Worm (Caenorhabditis elegans) whole organism, young adult: ENCODE data around the gene hmit-1.2.
A peak's percentile ranks its signal among the peaks of the same experiment; 100 is the strongest.

Source experiments
- B0035.1 ChIP-seq: sonication (generic microtip); optimal IDR thresholded peaks from 2 replicates; lab custom pipeline; 2016; ENCODE audit warnings: missing genetic modification characterization, mild to moderate bottlenecking, missing compliant biosample characterization, missing genotype, missing genetic modification reagents
- F23B12.7 ChIP-seq: sonication (generic microtip); optimal IDR thresholded peaks from 2 replicates; lab custom pipeline; 2017; ENCODE audit warnings: missing genetic modification characterization, mild to moderate bottlenecking, missing compliant biosample characterization, antibody characterized with exemption, moderate library complexity; ENCODE audit not compliant: insufficient read depth
- F39B2.1 ChIP-seq: fragments of 200-800 bp; sonication (Bioruptor generic); IDR thresholded peaks from 2 replicates; pipeline ENCODE4 v1.3.6; 2022; ENCODE audit warnings: missing genetic modification reagents, missing genetic modification characterization, missing compliant biosample characterization
- F52B5.7 ChIP-seq: sonication (generic microtip); optimal IDR thresholded peaks from 2 replicates; lab custom pipeline; 2016; ENCODE audit warnings: mild to moderate bottlenecking, missing genetic modification characterization, missing compliant biosample characterization
- F57C9.4 ChIP-seq: sonication (generic microtip); optimal IDR thresholded peaks from 2 replicates; lab custom pipeline; 2017; ENCODE audit warnings: mild to moderate bottlenecking, missing genetic modification characterization, missing compliant biosample characterization
- K12H6.12 ChIP-seq: fragments of 200-800 bp; sonication (Bioruptor generic); optimal IDR thresholded peaks from 2 replicates; lab custom pipeline; 2018; ENCODE audit warnings: mild to moderate bottlenecking, missing genetic modification characterization, missing compliant biosample characterization
- T26A5.8 ChIP-seq: sonication (generic microtip); optimal IDR thresholded peaks from 2 replicates; lab custom pipeline; 2016; ENCODE audit warnings: missing genetic modification characterization, missing compliant biosample characterization
- Y53F4B.3 ChIP-seq: fragments of 200-800 bp; sonication (Bioruptor generic); IDR thresholded peaks from 2 replicates; pipeline ENCODE4 v1.3.6; 2022; ENCODE audit warnings: missing genetic modification reagents, missing genetic modification characterization, missing compliant biosample characterization
- Y56A3A.18 ChIP-seq: fragments of 200-800 bp; sonication (Bioruptor generic); IDR thresholded peaks from 2 replicates; pipeline ENCODE4 v1.3.6; 2022; ENCODE audit warnings: missing genetic modification reagents, missing genetic modification characterization, missing compliant biosample characterization
- Y95B8A.8 ChIP-seq: fragments of 200-800 bp; sonication (Bioruptor generic); IDR thresholded peaks from 2 replicates; pipeline ENCODE4 v1.3.6; 2022; ENCODE audit warnings: missing genetic modification reagents, missing genetic modification characterization, missing compliant biosample characterization
- ama-1 ChIP-seq, 3 experiments: fragments of 150-350 bp in 1 of 3; sonication (generic microtip) in 2 of 3; optimal IDR thresholded peaks; 2 replicates each; lab custom pipeline; 2014 to 2018; ENCODE audit warnings: missing biosample characterization in 2 of 3, missing genetic modification characterization in 2 of 3, missing genetic modification reagents in 2 of 3
- attf-3 ChIP-seq: fragments of 200-800 bp; sonication (Bioruptor generic); conservative IDR thresholded peaks from 2 replicates; pipeline ENCODE4 v1.3.6; 2022; ENCODE audit warnings: missing genetic modification reagents, missing genetic modification characterization, missing compliant biosample characterization
- attf-5 ChIP-seq: fragments of 200-800 bp; sonication (Bioruptor generic); optimal IDR thresholded peaks from 2 replicates; lab custom pipeline; 2018; ENCODE audit warnings: mild to moderate bottlenecking, missing genetic modification characterization, missing compliant biosample characterization
- bed-2 ChIP-seq: fragments of 200-800 bp; sonication (Bioruptor generic); IDR thresholded peaks from 2 replicates; pipeline ENCODE4 v1.3.6; 2022; ENCODE audit warnings: missing genetic modification reagents, missing genetic modification characterization, missing compliant biosample characterization
- ccch-3 ChIP-seq: fragments of 200-800 bp; sonication (Bioruptor generic); optimal IDR thresholded peaks from 2 replicates; lab custom pipeline; 2018; ENCODE audit warnings: mild to moderate bottlenecking, missing genetic modification characterization, missing compliant biosample characterization
- cebp-1 ChIP-seq, 2 experiments: fragments of 200-800 bp in 1 of 2; sonication (Bioruptor generic) in 1 of 2; sonication (generic microtip) in 1 of 2; IDR thresholded peaks in 1 of 2; optimal IDR thresholded peaks in 1 of 2; 2 replicates each; pipeline versions ENCODE4 v1.3.6 to Lab custom; 2017 to 2022; ENCODE audit warnings: missing compliant biosample characterization in 2 of 2, missing genetic modification characterization in 2 of 2, mild to moderate bottlenecking in 1 of 2, missing genetic modification reagents in 1 of 2, moderate library complexity in 1 of 2
- ceh-100 ChIP-seq: fragments of 200-800 bp; sonication (Bioruptor generic); IDR thresholded peaks from 2 replicates; pipeline ENCODE4 v1.3.6; 2022; ENCODE audit warnings: missing genetic modification reagents, missing genetic modification characterization, missing compliant biosample characterization
- ceh-58 ChIP-seq: fragments of 200-800 bp; sonication (Bioruptor generic); IDR thresholded peaks from 2 replicates; pipeline ENCODE4 v1.3.6; 2022; ENCODE audit warnings: missing genetic modification characterization, missing compliant biosample characterization
- chd-7 ChIP-seq: sonication (generic microtip); optimal IDR thresholded peaks from 2 replicates; lab custom pipeline; 2016; ENCODE audit warnings: mild to moderate bottlenecking, missing genetic modification characterization, moderate library complexity, missing compliant biosample characterization
- die-1 ChIP-seq: sonication (generic microtip); optimal IDR thresholded peaks from 2 replicates; lab custom pipeline; 2016; ENCODE audit warnings: missing genotype, mild to moderate bottlenecking, missing genetic modification characterization, missing compliant biosample characterization
- dpff-1 ChIP-seq: sonication (generic microtip); optimal IDR thresholded peaks from 2 replicates; lab custom pipeline; 2017; ENCODE audit warnings: mild to moderate bottlenecking, missing genetic modification characterization, missing compliant biosample characterization
- dpl-1 ChIP-seq: fragments of 150-350 bp; optimal IDR thresholded peaks from 2 replicates; lab custom pipeline; 2014; ENCODE audit warnings: missing biosample characterization, missing genetic modification reagents, missing genetic modification characterization
- efl-1 ChIP-seq: fragments of 150-350 bp; optimal IDR thresholded peaks from 2 replicates; lab custom pipeline; 2014; ENCODE audit warnings: missing biosample characterization, missing genetic modification reagents, missing genetic modification characterization
- egl-18 ChIP-seq: fragments of 200-800 bp; sonication (Bioruptor generic); IDR thresholded peaks from 2 replicates; pipeline ENCODE4 v1.3.6; 2022; ENCODE audit warnings: missing genetic modification reagents, missing genetic modification characterization, missing compliant biosample characterization
- ekl-4 ChIP-seq: fragments of 200-800 bp; sonication (Bioruptor generic); IDR thresholded peaks from 2 replicates; pipeline ENCODE4 v1.3.6; 2022; ENCODE audit warnings: missing genetic modification reagents, missing genetic modification characterization, missing compliant biosample characterization
- hlh-12 ChIP-seq: sonication (generic microtip); optimal IDR thresholded peaks from 2 replicates; lab custom pipeline; 2016; ENCODE audit warnings: missing genetic modification characterization, missing compliant biosample characterization
- let-607 ChIP-seq, 2 experiments: fragments of 200-800 bp in 1 of 2; sonication (Bioruptor generic) in 1 of 2; sonication (generic microtip) in 1 of 2; optimal IDR thresholded peaks; 2 replicates each; lab custom pipeline; 2016 to 2018; ENCODE audit warnings: mild to moderate bottlenecking in 2 of 2, missing compliant biosample characterization in 2 of 2, missing genetic modification characterization in 2 of 2, moderate library complexity in 2 of 2, missing genotype in 1 of 2
- lin-40 ChIP-seq: sonication (generic microtip); optimal IDR thresholded peaks from 2 replicates; lab custom pipeline; 2016; ENCODE audit warnings: missing genetic modification characterization, mild to moderate bottlenecking, missing compliant biosample characterization, missing genotype, missing genetic modification reagents
- lin-54 ChIP-seq: fragments of 200-800 bp; sonication (Bioruptor generic); optimal IDR thresholded peaks from 2 replicates; lab custom pipeline; 2018; ENCODE audit warnings: mild to moderate bottlenecking, missing genetic modification characterization, missing compliant biosample characterization
- lsy-27 ChIP-seq: sonication (generic microtip); optimal IDR thresholded peaks from 2 replicates; lab custom pipeline; 2017; ENCODE audit warnings: missing genetic modification characterization, mild to moderate bottlenecking, missing compliant biosample characterization, antibody characterized with exemption, missing genotype, borderline replicate concordance; ENCODE audit not compliant: insufficient read depth
- mxl-1 ChIP-seq: sonication (generic microtip); optimal IDR thresholded peaks from 2 replicates; lab custom pipeline; 2016; ENCODE audit warnings: missing genetic modification characterization, missing compliant biosample characterization
- rcor-1 ChIP-seq: fragments of 200-800 bp; sonication (Bioruptor generic); IDR thresholded peaks from 2 replicates; pipeline ENCODE4 v1.3.6; 2022; ENCODE audit warnings: missing genetic modification reagents, missing genetic modification characterization, missing compliant biosample characterization
- snpc-1.3 ChIP-seq: sonication (generic microtip); optimal IDR thresholded peaks from 2 replicates; lab custom pipeline; 2017; ENCODE audit warnings: missing genetic modification characterization, mild to moderate bottlenecking, missing compliant biosample characterization, antibody characterized with exemption, moderate library complexity, missing genotype, missing genetic modification reagents; ENCODE audit not compliant: insufficient read depth
- snpc-4 ChIP-seq, 5 experiments: fragments of 150-350 bp in 1 of 5; sonication (generic microtip) in 4 of 5; optimal IDR thresholded peaks; 2 replicates each; lab custom pipeline; 2014 to 2018; ENCODE audit warnings: missing genetic modification characterization in 5 of 5, missing biosample characterization in 3 of 5, antibody characterized with exemption in 2 of 5, mild to moderate bottlenecking in 2 of 5, missing compliant biosample characterization in 2 of 5, missing genotype in 2 of 5, moderate library complexity in 2 of 5, missing genetic modification reagents in 1 of 5
- tbp1 ChIP-seq: fragments of 200-800 bp; sonication (Bioruptor generic); optimal IDR thresholded peaks from 2 replicates; lab custom pipeline; 2018; ENCODE audit warnings: mild to moderate bottlenecking, missing genetic modification characterization, missing compliant biosample characterization
- unc-130 ChIP-seq: sonication (generic microtip); optimal IDR thresholded peaks from 2 replicates; lab custom pipeline; 2016; ENCODE audit warnings: missing genetic modification reagents, missing genetic modification characterization, missing compliant biosample characterization
- ztf-22 ChIP-seq: fragments of 200-800 bp; sonication (Bioruptor generic); optimal IDR thresholded peaks from 2 replicates; lab custom pipeline; 2018; ENCODE audit warnings: mild to moderate bottlenecking, missing genetic modification characterization, moderate library complexity, missing compliant biosample characterization
- ztf-25 ChIP-seq: fragments of 200-800 bp; sonication (Bioruptor generic); IDR thresholded peaks from 2 replicates; pipeline ENCODE4 v1.3.6; 2022; ENCODE audit warnings: missing genetic modification reagents, missing genetic modification characterization, missing compliant biosample characterization
- ztf-28 ChIP-seq: fragments of 200-800 bp; sonication (Bioruptor generic); IDR thresholded peaks from 2 replicates; pipeline ENCODE4 v1.3.6; 2022; ENCODE audit warnings: missing genetic modification reagents, missing genetic modification characterization, missing compliant biosample characterization
- ztf-3 ChIP-seq: fragments of 200-800 bp; sonication (Bioruptor generic); optimal IDR thresholded peaks from 2 replicates; lab custom pipeline; 2018; ENCODE audit warnings: mild to moderate bottlenecking, missing genetic modification characterization, missing compliant biosample characterization
- ztf-6 ChIP-seq: fragments of 200-800 bp; sonication (Bioruptor generic); IDR thresholded peaks from 2 replicates; pipeline ENCODE4 v1.3.6; 2022; ENCODE audit warnings: missing genetic modification reagents, missing genetic modification characterization, missing compliant biosample characterization

The hmit-1.2 gene

ce11 chrV:18533606-18534005 is 9.0 kb downstream of the hmit-1.2 start, which contains the start of gene ints-5 (continued):
- no peak for TF ChIP-seq F57C9.4 (tag; lab: Kevin White, UChicago)
- peak; percentile 43; the same call in 1 of the 2 replicates for TF ChIP-seq rcor-1
- TF ChIP-seq snpc-1.3 (tag; lab: Kevin White, UChicago): no peak
- no peak for TF ChIP-seq ztf-22
- TF ChIP-seq cebp-1 (GFP tag; IDR thresholded peaks at IDR 0.05; lab: Robert Waterston, UW): no peak
- peak; percentile 73 for TF ChIP-seq cebp-1 (tag; optimal IDR thresholded peaks at IDR 0.05; lab: Kevin White, UChicago)

DNA sequence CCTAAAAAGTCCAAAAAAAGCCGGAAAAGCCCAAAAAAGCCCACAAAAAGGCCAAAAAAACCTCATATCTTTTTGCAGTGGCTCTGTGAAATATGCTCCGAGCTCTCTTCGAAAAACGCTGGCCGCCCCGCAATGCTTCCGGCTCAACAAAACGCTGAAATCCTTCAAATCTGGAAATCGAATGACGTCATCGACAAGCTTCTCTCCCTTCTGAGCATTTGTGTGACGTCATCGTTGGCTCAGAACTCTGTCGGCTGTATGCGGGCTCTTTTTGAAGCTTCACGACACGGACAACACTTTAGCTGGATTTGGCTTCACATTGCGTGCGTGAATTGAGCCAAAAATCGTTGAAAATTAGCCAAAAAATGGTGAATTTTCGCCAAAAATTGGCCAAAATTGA is 11.5 kb downstream of the hmit-1.2 start:
- TF ChIP-seq mxl-1 (no peak), B0035.1 (tag; lab: Kevin White, UChicago) (no peak), die-1 (tag; lab: Kevin White, UChicago) (no peak), dpl-1 (no peak), Y53F4B.3 (GFP tag; lab: Robert Waterston, UW) (no peak)

ce11 chrV:18553750-18554149 is 29.2 kb downstream of the hmit-1.2 start, which contains the start of gene Y51A2D.8:
Gene Y51A2D.8, minus strand, starts transcription at chrV:18553850.
- TF ChIP-seq T26A5.8 (tag; lab: Kevin White, UChicago): no peak
- no peak for TF ChIP-seq F39B2.1 (GFP tag; lab: Robert Waterston, UW)
- TF ChIP-seq attf-5: no peak
- no peak for TF ChIP-seq Y95B8A.8 (GFP tag; lab: Robert Waterston, UW)
- no peak for TF ChIP-seq attf-3 (GFP tag; lab: Robert Waterston, UW)
- TF ChIP-seq egl-18 (GFP tag; lab: Robert Waterston, UW): no peak
- TF ChIP-seq lin-54 (GFP tag; lab: Kevin White, UChicago): no peak
- TF ChIP-seq bed-2 (GFP tag; lab: Robert Waterston, UW): no peak
- no peak for TF ChIP-seq F52B5.7 (tag; lab: Kevin White, UChicago)
- TF ChIP-seq ztf-25 (GFP tag; lab: Robert Waterston, UW): no peak
- TF ChIP-seq lin-40 (tag; lab: Kevin White, UChicago): no peak

DNA sequence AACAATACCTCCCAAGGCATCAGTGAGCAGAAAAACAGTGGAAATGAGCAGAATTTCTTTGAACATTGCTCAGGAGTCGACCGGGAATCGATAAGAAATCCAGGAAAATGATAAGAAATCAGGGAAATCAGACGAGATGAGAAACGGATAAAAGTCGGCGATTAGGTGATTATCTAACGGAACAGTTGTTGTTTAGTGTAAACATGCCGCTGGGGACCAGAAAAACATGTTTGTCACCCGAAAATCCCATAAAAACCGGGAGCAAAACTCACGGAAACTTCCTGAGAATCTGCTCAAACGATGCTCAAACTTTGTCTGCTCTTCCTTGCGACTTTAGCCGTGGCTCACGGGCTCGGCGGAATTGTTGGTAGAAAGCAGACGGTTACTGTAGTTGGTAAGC is 31.9 kb downstream of the hmit-1.2 start, which contains the start of the genes ttr-24 and ttr-25:
TSS of gene ttr-24 (minus strand) at position 156 of the 400 bp plus-strand sequence.
TSS of gene ttr-25 (plus strand) at position 227 of the 400 bp plus-strand sequence.
- TF ChIP-seq K12H6.12 (tag; lab: Kevin White, UChicago): peak; percentile 8
- no peak for TF ChIP-seq let-607 (tag; optimal IDR thresholded peaks at IDR 0.05; lab: Kevin White, UChicago)
- no peak for TF ChIP-seq dpff-1 (tag; lab: Kevin White, UChicago)
- TF ChIP-seq chd-7 (tag; lab: Kevin White, UChicago): no peak

DNA sequence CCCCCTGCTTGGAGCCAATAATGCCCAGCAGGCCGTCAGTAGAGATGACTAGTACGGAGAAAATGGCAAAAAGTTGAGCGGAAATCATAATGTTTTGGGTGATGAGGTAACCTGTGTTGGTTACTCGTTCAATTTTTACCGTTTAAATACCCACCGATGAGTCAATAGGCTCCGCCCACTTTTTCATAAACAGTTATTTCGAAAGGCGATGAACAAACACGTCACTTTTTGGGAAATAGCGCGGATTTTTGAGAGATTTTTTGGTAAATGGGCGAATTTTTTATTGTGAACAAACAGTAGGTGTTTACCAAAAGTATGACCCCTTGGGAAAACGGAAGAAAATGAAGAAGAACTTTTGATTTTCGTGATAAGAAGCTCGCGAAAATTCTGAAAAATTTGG is 35.6 kb downstream of the hmit-1.2 start, which contains the start of gene ttr-26:
TSS of gene ttr-26 (minus strand) at position 101 of the 400 bp plus-strand sequence.
- TF ChIP-seq ztf-28 (no peak), ceh-100 (GFP tag; lab: Robert Waterston, UW) (no peak), lin-40 (tag; lab: Kevin White, UChicago) (no peak), hlh-12 (no peak), Y56A3A.18 (GFP tag; lab: Robert Waterston, UW) (no peak), ceh-58 (no peak), ekl-4 (GFP tag; lab: Robert Waterston, UW) (no peak), lsy-27 (tag; lab: Kevin White, UChicago) (no peak), snpc-4 (GFP tag; optimal IDR thresholded peaks at IDR 0.05; lab: Kevin White, UChicago) (no peak), snpc-4 (tag; optimal IDR thresholded peaks at IDR 0.05; lab: Kevin White, UChicago) (no peak), unc-130 (GFP tag; lab: Kevin White, UChicago) (no peak), tbp1 (GFP tag; lab: Kevin White, UChicago) (no peak), ztf-3 (GFP tag; lab: Kevin White, UChicago) (no peak), ztf-6 (GFP tag; lab: Robert Waterston, UW) (no peak), F23B12.7 (tag; lab: Kevin White, UChicago) (no peak), efl-1 (no peak), ama-1 (optimal IDR thresholded peaks at IDR 0.05; lab: Kevin White, UChicago) (no peak), ama-1 (GFP tag; optimal IDR thresholded peaks at IDR 0.05; lab: Kevin White, UChicago) (no peak), ccch-3 (GFP tag; lab: Kevin White, UChicago) (no peak)
